Fruit fly (Drosophila melanogaster) whole organism, prepupa: ENCODE data around the gene CG4497.

Source experiments
- Blimp-1 ChIP-seq: fragments of 200-800 bp; sonication (Bioruptor generic); optimal IDR thresholded peaks from 3 replicates; lab custom pipeline; 2017; ENCODE audit warnings: missing biosample characterization, missing genetic modification characterization, mild to moderate bottlenecking, moderate library complexity, missing genetic modification reagents
- CG10631 ChIP-seq: fragments of 200-800 bp; sonication (Bioruptor generic); optimal IDR thresholded peaks from 2 replicates; lab custom pipeline; 2016; ENCODE audit warnings: missing biosample characterization, missing genetic modification characterization
- CG10669 ChIP-seq: fragments of 200-800 bp; sonication (Bioruptor generic); optimal IDR thresholded peaks from 3 replicates; lab custom pipeline; 2018; ENCODE audit warnings: missing biosample characterization, mild to moderate bottlenecking, missing genetic modification characterization, moderate library complexity
- CG11294 ChIP-seq: fragments of 200-800 bp; sonication (Bioruptor generic); IDR thresholded peaks from 2 replicates; pipeline ENCODE4 v1.3.6; 2022; ENCODE audit warnings: missing biosample characterization, missing genetic modification characterization
- CG11762 ChIP-seq: fragments of 200-800 bp; sonication (Bioruptor generic); optimal IDR thresholded peaks from 3 replicates; lab custom pipeline; 2016; ENCODE audit warnings: missing biosample characterization, missing genetic modification characterization; ENCODE audit not compliant: insufficient read depth
- CG11902 ChIP-seq: fragments of 200-800 bp; sonication (Bioruptor generic); optimal IDR thresholded peaks from 3 replicates; lab custom pipeline; 2016; ENCODE audit warnings: missing biosample characterization, missing genetic modification characterization
- CG1621 ChIP-seq: fragments of 200-800 bp; sonication (Bioruptor generic); optimal IDR thresholded peaks from 3 replicates; lab custom pipeline; 2018; ENCODE audit warnings: missing biosample characterization, mild to moderate bottlenecking, missing genetic modification characterization
- CG16779 ChIP-seq: fragments of 200-800 bp; sonication (Bioruptor generic); optimal IDR thresholded peaks from 3 replicates; lab custom pipeline; 2017; ENCODE audit warnings: missing biosample characterization, mild to moderate bottlenecking, missing genetic modification characterization
- CG3032 ChIP-seq: fragments of 200-800 bp; optimal IDR thresholded peaks from 2 replicates; lab custom pipeline; 2019; ENCODE audit warnings: missing biosample characterization, mild to moderate bottlenecking, missing genetic modification characterization, moderate library complexity
- CG31627 ChIP-seq: fragments of 200-800 bp; sonication (Bioruptor generic); optimal IDR thresholded peaks from 3 replicates; lab custom pipeline; 2016; ENCODE audit warnings: missing biosample characterization, missing genetic modification characterization
- CG32006 ChIP-seq: fragments of 200-800 bp; sonication (Bioruptor generic); optimal IDR thresholded peaks from 3 replicates; lab custom pipeline; 2017; ENCODE audit warnings: missing biosample characterization, mild to moderate bottlenecking, missing genetic modification characterization
- CG34406 ChIP-seq: fragments of 200-800 bp; sonication (Bioruptor generic); optimal IDR thresholded peaks from 3 replicates; lab custom pipeline; 2016; ENCODE audit warnings: missing biosample characterization, missing genetic modification characterization
- CG3919 ChIP-seq: fragments of 200-800 bp; sonication (Bioruptor generic); optimal IDR thresholded peaks from 3 replicates; lab custom pipeline; 2016; ENCODE audit warnings: missing biosample characterization, missing genetic modification characterization
- CG4318 ChIP-seq: fragments of 200-800 bp; sonication (Bioruptor generic); optimal IDR thresholded peaks from 3 replicates; lab custom pipeline; 2017; ENCODE audit warnings: missing biosample characterization, mild to moderate bottlenecking, missing genetic modification characterization
- CG6163 ChIP-seq: fragments of 200-800 bp; sonication (Bioruptor generic); IDR thresholded peaks from 3 replicates; pipeline ENCODE4 v1.3.6; 2022; ENCODE audit warnings: missing biosample characterization, missing genetic modification characterization
- CG6276 ChIP-seq: fragments of 200-800 bp; sonication (Bioruptor generic); optimal IDR thresholded peaks from 2 replicates; lab custom pipeline; 2017; ENCODE audit warnings: missing biosample characterization, mild to moderate bottlenecking, missing genetic modification characterization
- CG6792 ChIP-seq: fragments of 200-800 bp; sonication (Bioruptor generic); optimal IDR thresholded peaks from 3 replicates; lab custom pipeline; 2016; ENCODE audit warnings: missing biosample characterization, missing genetic modification characterization
- CG6808 ChIP-seq: fragments of 200-800 bp; sonication (Bioruptor generic); optimal IDR thresholded peaks from 3 replicates; lab custom pipeline; 2017; ENCODE audit warnings: missing biosample characterization, missing genetic modification characterization, mild to moderate bottlenecking, moderate library complexity, missing genetic modification reagents
- CG7368 ChIP-seq: fragments of 200-800 bp; sonication (Bioruptor generic); optimal IDR thresholded peaks from 3 replicates; lab custom pipeline; 2016; ENCODE audit warnings: missing biosample characterization, missing genetic modification characterization
- CG8119 ChIP-seq: fragments of 200-800 bp; sonication (Bioruptor generic); IDR thresholded peaks from 3 replicates; pipeline ENCODE4 v1.3.6; 2022; ENCODE audit warnings: missing biosample characterization, missing genetic modification characterization
- CG8319 ChIP-seq: fragments of 200-800 bp; sonication (Bioruptor generic); optimal IDR thresholded peaks from 3 replicates; lab custom pipeline; 2016; ENCODE audit warnings: missing biosample characterization, missing genetic modification characterization
- CG8632 ChIP-seq: fragments of 200-800 bp; sonication (Bioruptor generic); optimal IDR thresholded peaks from 3 replicates; lab custom pipeline; 2016; ENCODE audit warnings: missing biosample characterization, missing genetic modification characterization
- CG9139 ChIP-seq: fragments of 200-800 bp; sonication (Bioruptor generic); optimal IDR thresholded peaks from 3 replicates; lab custom pipeline; 2017; ENCODE audit warnings: missing biosample characterization, mild to moderate bottlenecking, missing genetic modification characterization
- Eip75B ChIP-seq: fragments of 200-800 bp; sonication (Bioruptor generic); optimal IDR thresholded peaks from 3 replicates; lab custom pipeline; 2016; ENCODE audit warnings: missing biosample characterization, missing genetic modification characterization
- Eip93F ChIP-seq: fragments of 200-800 bp; sonication (Bioruptor generic); optimal IDR thresholded peaks from 2 replicates; lab custom pipeline; 2016; ENCODE audit warnings: missing biosample characterization, mild to moderate bottlenecking, missing genetic modification characterization
- Ets21C ChIP-seq: fragments of 200-800 bp; sonication (Bioruptor generic); optimal IDR thresholded peaks from 3 replicates; lab custom pipeline; 2016; ENCODE audit warnings: missing biosample characterization, missing genetic modification characterization
- Gug ChIP-seq: fragments of 200-800 bp; sonication (Bioruptor generic); IDR thresholded peaks from 2 replicates; pipeline ENCODE4 v1.3.6; 2022; ENCODE audit warnings: missing biosample characterization, missing genetic modification characterization
- Hr38 ChIP-seq: sonication (Bioruptor generic); optimal IDR thresholded peaks from 2 replicates; lab custom pipeline; 2016; ENCODE audit warnings: missing biosample characterization, missing genetic modification characterization
- Hr4 ChIP-seq: fragments of 200-800 bp; sonication (Bioruptor generic); optimal IDR thresholded peaks from 3 replicates; lab custom pipeline; 2016; ENCODE audit warnings: missing biosample characterization, missing genetic modification characterization
- Lpt ChIP-seq: fragments of 200-800 bp; sonication (Bioruptor generic); optimal IDR thresholded peaks from 3 replicates; lab custom pipeline; 2016; ENCODE audit warnings: missing biosample characterization, missing genetic modification characterization
- Met ChIP-seq: fragments of 200-800 bp; sonication (Bioruptor generic); optimal IDR thresholded peaks from 3 replicates; lab custom pipeline; 2016; ENCODE audit warnings: missing biosample characterization, missing genetic modification characterization
- OdsH ChIP-seq: fragments of 200-800 bp; sonication (Bioruptor generic); optimal IDR thresholded peaks from 3 replicates; lab custom pipeline; 2016; ENCODE audit warnings: missing biosample characterization, missing genetic modification characterization
- Smox ChIP-seq: fragments of 200-800 bp; sonication (Bioruptor generic); optimal IDR thresholded peaks from 3 replicates; lab custom pipeline; 2016; ENCODE audit warnings: missing biosample characterization, missing genetic modification characterization
- Sox102F ChIP-seq: fragments of 200-800 bp; sonication (Bioruptor generic); optimal IDR thresholded peaks from 2 replicates; lab custom pipeline; 2016; ENCODE audit warnings: missing biosample characterization, mild to moderate bottlenecking, missing genetic modification characterization
- Sox14 ChIP-seq: fragments of 200-800 bp; sonication (Bioruptor generic); optimal IDR thresholded peaks from 3 replicates; lab custom pipeline; 2016; ENCODE audit warnings: missing biosample characterization, missing genetic modification characterization
- Sox15 ChIP-seq: fragments of 200-800 bp; sonication (Bioruptor generic); optimal IDR thresholded peaks from 3 replicates; lab custom pipeline; 2016; ENCODE audit warnings: missing biosample characterization, missing genetic modification characterization
- achi ChIP-seq: fragments of 200-800 bp; sonication (Bioruptor generic); optimal IDR thresholded peaks from 3 replicates; lab custom pipeline; 2016; ENCODE audit warnings: missing biosample characterization, missing genetic modification characterization
- acj6 ChIP-seq: fragments of 200-800 bp; sonication (Bioruptor generic); optimal IDR thresholded peaks from 3 replicates; lab custom pipeline; 2016; ENCODE audit warnings: missing biosample characterization, missing genetic modification characterization
- cyc ChIP-seq: fragments of 200-800 bp; sonication (Bioruptor generic); optimal IDR thresholded peaks from 3 replicates; lab custom pipeline; 2016; ENCODE audit warnings: missing biosample characterization, missing genetic modification characterization
- dac ChIP-seq: fragments of 200-800 bp; sonication (Bioruptor generic); optimal IDR thresholded peaks from 2 replicates; lab custom pipeline; 2017; ENCODE audit warnings: missing biosample characterization, mild to moderate bottlenecking, missing genetic modification characterization
- dsx ChIP-seq: fragments of 200-800 bp; optimal IDR thresholded peaks from 3 replicates; lab custom pipeline; 2019; ENCODE audit warnings: missing biosample characterization, mild to moderate bottlenecking, missing genetic modification characterization, moderate library complexity; ENCODE audit not compliant: poor library complexity, severe bottlenecking
- eg ChIP-seq: fragments of 200-800 bp; sonication (Bioruptor generic); IDR thresholded peaks from 3 replicates; pipeline ENCODE4 v1.3.6; 2022; ENCODE audit warnings: missing biosample characterization, missing genetic modification characterization
- esn ChIP-seq: fragments of 200-800 bp; sonication (Bioruptor generic); optimal IDR thresholded peaks from 2 replicates; lab custom pipeline; 2016; ENCODE audit warnings: missing biosample characterization, mild to moderate bottlenecking, missing genetic modification characterization, moderate library complexity
- fd59A ChIP-seq: fragments of 200-800 bp; sonication (Bioruptor generic); optimal IDR thresholded peaks from 2 replicates; lab custom pipeline; 2017; ENCODE audit warnings: missing biosample characterization, mild to moderate bottlenecking, missing genetic modification characterization, missing genetic modification reagents
- fd85E ChIP-seq: fragments of 200-800 bp; sonication (Bioruptor generic); optimal IDR thresholded peaks from 3 replicates; lab custom pipeline; 2016; ENCODE audit warnings: missing biosample characterization, missing genetic modification characterization
- fkh ChIP-seq: fragments of 200-800 bp; sonication (Bioruptor generic); optimal IDR thresholded peaks from 3 replicates; lab custom pipeline; 2017; ENCODE audit warnings: missing biosample characterization, mild to moderate bottlenecking, missing genetic modification characterization, moderate library complexity
- lz ChIP-seq: fragments of 200-800 bp; sonication (Bioruptor generic); optimal IDR thresholded peaks from 3 replicates; lab custom pipeline; 2016; ENCODE audit warnings: missing biosample characterization, missing genetic modification characterization
- salr ChIP-seq, 2 experiments: fragments of 200-800 bp; sonication (Bioruptor generic); optimal IDR thresholded peaks; 3 replicates each; lab custom pipeline; 2016 to 2018; ENCODE audit warnings: missing biosample characterization in 2 of 2, missing genetic modification characterization in 2 of 2, mild to moderate bottlenecking in 1 of 2
- spab ChIP-seq: fragments of 200-800 bp; sonication (Bioruptor generic); optimal IDR thresholded peaks from 2 replicates; lab custom pipeline; 2017; ENCODE audit warnings: missing biosample characterization, mild to moderate bottlenecking, missing genetic modification characterization, missing genetic modification reagents
- ss ChIP-seq, 2 experiments: fragments of 200-800 bp; sonication (Bioruptor generic); optimal IDR thresholded peaks; 2 replicates in 1 of 2; 3 replicates in 1 of 2; lab custom pipeline; 2017 to 2018; ENCODE audit warnings: mild to moderate bottlenecking in 2 of 2, missing biosample characterization in 2 of 2, missing genetic modification characterization in 2 of 2, moderate library complexity in 1 of 2
- svp ChIP-seq: fragments of 200-800 bp; sonication (Bioruptor generic); peaks from one replicate; lab custom pipeline; 2016; ENCODE audit warnings: missing biosample characterization, missing genetic modification characterization
- topi ChIP-seq: fragments of 200-800 bp; sonication (Bioruptor generic); optimal IDR thresholded peaks from 3 replicates; lab custom pipeline; 2016; ENCODE audit warnings: missing biosample characterization, missing genetic modification characterization

The CG4497 gene

DNA sequence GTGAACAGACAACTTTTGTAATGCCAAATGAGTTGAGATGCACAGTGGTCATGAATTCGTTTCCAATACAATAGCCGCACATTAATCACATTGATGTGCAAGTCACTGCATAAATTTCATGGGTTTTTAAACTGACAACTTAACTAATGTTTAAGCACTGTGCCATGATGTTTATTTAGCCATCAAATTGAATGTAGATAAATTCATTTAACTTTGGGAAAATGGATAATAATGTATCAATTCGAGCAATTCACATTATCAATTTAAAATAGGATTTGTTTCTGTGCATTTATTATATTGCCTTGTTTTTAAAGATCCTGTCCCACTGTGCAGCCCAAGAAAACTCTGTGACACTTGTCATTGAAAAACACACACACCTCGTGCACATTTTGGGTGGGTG is 46.3 kb downstream of the CG4497 start:
- TF ChIP-seq CG3919 (GFP tag; lab: Kevin White, UChicago) (peak; percentile 49), fd59A (GFP tag; lab: Kevin White, UChicago) (no peak), ss (GFP tag; optimal IDR thresholded peaks at IDR 0.05; lab: Kevin White, UChicago) (no peak), Gug (GFP tag; lab: Robert Waterston, UW) (peak; percentile 38; the same call in 1 of the 2 replicates), eg (GFP tag; lab: Robert Waterston, UW) (peak; percentile 52; the same call in 2 of the 3 replicates), CG3032 (tag; lab: Kevin White, UChicago) (peak; percentile 16), CG16779 (tag; lab: Kevin White, UChicago) (peak; percentile 6), spab (GFP tag; lab: Kevin White, UChicago) (peak; percentile 10), CG11294 (peak; percentile 58; the same call in 1 of the 2 replicates), achi (GFP tag; lab: Kevin White, UChicago) (peak; percentile 51), acj6 (GFP tag; lab: Kevin White, UChicago) (peak; percentile 58), CG4318 (peak; percentile 32), CG6163 (GFP tag; lab: Robert Waterston, UW) (peak; percentile 46; the same call in 1 of the 3 replicates), OdsH (peak; percentile 60), fd85E (GFP tag; lab: Kevin White, UChicago) (no peak), topi (GFP tag; lab: Kevin White, UChicago) (peak; percentile 35), Hr38 (GFP tag; lab: Kevin White, UChicago) (no peak), Blimp-1 (GFP tag; lab: Kevin White, UChicago) (no peak), CG8119 (peak; percentile 65; the same call in 2 of the 3 replicates), fkh (GFP tag; lab: Kevin White, UChicago) (no peak), CG11902 (GFP tag; lab: Kevin White, UChicago) (no peak), CG10669 (GFP tag; lab: Kevin White, UChicago) (peak; percentile 46), CG8632 (GFP tag; lab: Kevin White, UChicago) (peak; percentile 22), esn (GFP tag; lab: Kevin White, UChicago) (peak; percentile 43), CG1621 (tag; lab: Kevin White, UChicago) (peak; percentile 27), svp (peak; percentile 81), lz (GFP tag; lab: Kevin White, UChicago) (peak; percentile 51), Smox (peak; percentile 27), dac (GFP tag; lab: Kevin White, UChicago) (no peak), Hr4 (peak; percentile 66), Eip93F (GFP tag; lab: Kevin White, UChicago) (no peak), CG10631 (GFP tag; lab: Kevin White, UChicago) (peak; percentile 51), Sox15 (GFP tag; lab: Kevin White, UChicago) (no peak), Met (peak; percentile 54), cyc (GFP tag; lab: Kevin White, UChicago) (peak; percentile 41), CG31627 (peak; percentile 53), dsx (GFP tag; lab: Kevin White, UChicago) (peak; percentile 10), salr (GFP tag; optimal IDR thresholded peaks at IDR 0.05; lab: Kevin White, UChicago) (peak in 1 of 2 experiments; percentile 47), CG8319 (GFP tag; lab: Kevin White, UChicago) (no peak), CG32006 (GFP tag; lab: Kevin White, UChicago) (peak; percentile 69), Sox102F (no peak), CG6792 (peak; percentile 17), CG9139 (no peak), Eip75B (GFP tag; lab: Kevin White, UChicago) (peak; percentile 32), CG6808 (GFP tag; lab: Kevin White, UChicago) (peak; percentile 4), CG11762 (GFP tag; lab: Kevin White, UChicago) (peak; percentile 44), Sox14 (GFP tag; lab: Kevin White, UChicago) (peak; percentile 56), Lpt (peak; percentile 27), CG7368 (GFP tag; lab: Kevin White, UChicago) (peak; percentile 32), Ets21C (peak; percentile 18), CG34406 (GFP tag; lab: Kevin White, UChicago) (peak; percentile 35), CG6276 (peak; percentile 66)
